Worm (Caenorhabditis elegans) whole organism, L1 larva: Measurements from ENCODE around the gene let-4.
A peak's percentile ranks its signal among the peaks of the same experiment; 100 is the strongest.

Experiments
- C34B4.2 ChIP-seq: sonication (generic microtip); optimal IDR thresholded peaks from 2 replicates; lab custom pipeline; 2017; ENCODE audit warnings: mild to moderate bottlenecking, missing genetic modification characterization, missing compliant biosample characterization
- blmp-1 ChIP-seq: fragments of 150-350 bp; optimal IDR thresholded peaks from 2 replicates; lab custom pipeline; 2014; ENCODE audit warnings: missing biosample characterization, missing genetic modification characterization
- ces-1 ChIP-seq: fragments of 150-350 bp; optimal IDR thresholded peaks from 2 replicates; lab custom pipeline; 2014; ENCODE audit warnings: missing biosample characterization, missing genetic modification reagents, missing genetic modification characterization
- fkh-10 ChIP-seq: sonication (generic microtip); optimal IDR thresholded peaks from 2 replicates; lab custom pipeline; 2017; ENCODE audit warnings: missing biosample characterization, missing genetic modification reagents, missing genetic modification characterization
- fkh-8 ChIP-seq: sonication (generic microtip); optimal IDR thresholded peaks from 2 replicates; lab custom pipeline; 2016; ENCODE audit warnings: mild to moderate bottlenecking, missing genetic modification characterization, missing compliant biosample characterization
- irx-1 ChIP-seq: sonication (generic microtip); optimal IDR thresholded peaks from 2 replicates; lab custom pipeline; 2016; ENCODE audit warnings: missing genetic modification characterization, missing compliant biosample characterization
- lin-39 ChIP-seq: fragments of 150-350 bp; optimal IDR thresholded peaks from 2 replicates; lab custom pipeline; 2014; ENCODE audit warnings: missing biosample characterization, missing genetic modification reagents, missing genetic modification characterization
- nhr-12 ChIP-seq: sonication (generic microtip); optimal IDR thresholded peaks from 2 replicates; lab custom pipeline; 2017; ENCODE audit warnings: missing biosample characterization, missing genetic modification characterization
- nhr-237 ChIP-seq: fragments of 150-350 bp; optimal IDR thresholded peaks from 2 replicates; lab custom pipeline; 2014; ENCODE audit warnings: missing biosample characterization, missing genetic modification characterization
- nhr-77 ChIP-seq: fragments of 150-350 bp; optimal IDR thresholded peaks from 2 replicates; lab custom pipeline; 2014; ENCODE audit warnings: missing biosample characterization, missing genetic modification characterization
- unc-130 ChIP-seq: fragments of 150-350 bp; optimal IDR thresholded peaks from 2 replicates; lab custom pipeline; 2017; ENCODE audit warnings: missing biosample characterization, missing genetic modification characterization, inconsistent platforms
- unc-30 ChIP-seq: sonication (generic microtip); optimal IDR thresholded peaks from 2 replicates; lab custom pipeline; 2017; ENCODE audit warnings: missing biosample characterization, missing genetic modification characterization
- zag-1 ChIP-seq: fragments of 150-350 bp; optimal IDR thresholded peaks from 2 replicates; lab custom pipeline; 2014; ENCODE audit warnings: missing biosample characterization, missing genetic modification characterization
- ztf-11 ChIP-seq, 2 experiments: sonication (generic microtip); optimal IDR thresholded peaks; 2 replicates each; lab custom pipeline; 2016 to 2017; ENCODE audit warnings: missing genetic modification characterization in 2 of 2, missing biosample characterization in 1 of 2, missing compliant biosample characterization in 1 of 2

ce11 chrX:14562286-14563086 lies 15.2 kb upstream of the let-4 start:
- TF ChIP-seq blmp-1 (tag; lab: Kevin White, UChicago) = peak; percentile 73
- TF ChIP-seq nhr-12 = no peak
- peak; percentile 75 for TF ChIP-seq fkh-10 (GFP tag; lab: Kevin White, UChicago)
- no peak for TF ChIP-seq nhr-237 (tag; lab: Kevin White, UChicago)
- TF ChIP-seq nhr-77 (tag; lab: Kevin White, UChicago) = peak; percentile 34
- no peak for TF ChIP-seq ztf-11 (tag; optimal IDR thresholded peaks at IDR 0.05; lab: Kevin White, UChicago)
- TF ChIP-seq unc-30 (tag; lab: Kevin White, UChicago) = no peak
- TF ChIP-seq unc-130 (tag; lab: Kevin White, UChicago) = no peak
- no peak for TF ChIP-seq zag-1 (tag; lab: Kevin White, UChicago)
- peak; percentile 39 for TF ChIP-seq irx-1 (tag; lab: Kevin White, UChicago)
- no peak for TF ChIP-seq C34B4.2 (tag; lab: Kevin White, UChicago)
- no peak for TF ChIP-seq ces-1 (GFP tag; lab: Kevin White, UChicago)
- TF ChIP-seq lin-39 (tag; lab: Kevin White, UChicago) = no peak
- peak; percentile 99 for TF ChIP-seq fkh-8
